Fruit fly (Drosophila melanogaster) whole organism, prepupa: ENCODE data around the gene CG8043.

Source experiments
- CG10631 ChIP-seq: fragments of 200-800 bp; sonication (Bioruptor generic); optimal IDR thresholded peaks from 2 replicates; lab custom pipeline; 2016; ENCODE audit warnings: missing biosample characterization, missing genetic modification characterization
- CG10669 ChIP-seq: fragments of 200-800 bp; sonication (Bioruptor generic); optimal IDR thresholded peaks from 3 replicates; lab custom pipeline; 2018; ENCODE audit warnings: missing biosample characterization, mild to moderate bottlenecking, missing genetic modification characterization, moderate library complexity
- CG11294 ChIP-seq: fragments of 200-800 bp; sonication (Bioruptor generic); IDR thresholded peaks from 2 replicates; pipeline ENCODE4 v1.3.6; 2022; ENCODE audit warnings: missing biosample characterization, missing genetic modification characterization
- CG11762 ChIP-seq: fragments of 200-800 bp; sonication (Bioruptor generic); optimal IDR thresholded peaks from 3 replicates; lab custom pipeline; 2016; ENCODE audit warnings: missing biosample characterization, missing genetic modification characterization; ENCODE audit not compliant: insufficient read depth
- CG11902 ChIP-seq: fragments of 200-800 bp; sonication (Bioruptor generic); optimal IDR thresholded peaks from 3 replicates; lab custom pipeline; 2016; ENCODE audit warnings: missing biosample characterization, missing genetic modification characterization
- CG15336 ChIP-seq: fragments of 200-800 bp; sonication (Bioruptor generic); IDR thresholded peaks from 2 replicates; pipeline ENCODE4 v1.3.6; 2022; ENCODE audit warnings: missing biosample characterization, missing genetic modification characterization
- CG1621 ChIP-seq: fragments of 200-800 bp; sonication (Bioruptor generic); optimal IDR thresholded peaks from 3 replicates; lab custom pipeline; 2018; ENCODE audit warnings: missing biosample characterization, mild to moderate bottlenecking, missing genetic modification characterization
- CG16779 ChIP-seq: fragments of 200-800 bp; sonication (Bioruptor generic); optimal IDR thresholded peaks from 3 replicates; lab custom pipeline; 2017; ENCODE audit warnings: missing biosample characterization, mild to moderate bottlenecking, missing genetic modification characterization
- CG3032 ChIP-seq: fragments of 200-800 bp; optimal IDR thresholded peaks from 2 replicates; lab custom pipeline; 2019; ENCODE audit warnings: missing biosample characterization, mild to moderate bottlenecking, missing genetic modification characterization, moderate library complexity
- CG31627 ChIP-seq: fragments of 200-800 bp; sonication (Bioruptor generic); optimal IDR thresholded peaks from 3 replicates; lab custom pipeline; 2016; ENCODE audit warnings: missing biosample characterization, missing genetic modification characterization
- CG32006 ChIP-seq: fragments of 200-800 bp; sonication (Bioruptor generic); optimal IDR thresholded peaks from 3 replicates; lab custom pipeline; 2017; ENCODE audit warnings: missing biosample characterization, mild to moderate bottlenecking, missing genetic modification characterization
- CG34406 ChIP-seq: fragments of 200-800 bp; sonication (Bioruptor generic); optimal IDR thresholded peaks from 3 replicates; lab custom pipeline; 2016; ENCODE audit warnings: missing biosample characterization, missing genetic modification characterization
- CG3919 ChIP-seq: fragments of 200-800 bp; sonication (Bioruptor generic); optimal IDR thresholded peaks from 3 replicates; lab custom pipeline; 2016; ENCODE audit warnings: missing biosample characterization, missing genetic modification characterization
- CG6163 ChIP-seq: fragments of 200-800 bp; sonication (Bioruptor generic); IDR thresholded peaks from 3 replicates; pipeline ENCODE4 v1.3.6; 2022; ENCODE audit warnings: missing biosample characterization, missing genetic modification characterization
- CG6276 ChIP-seq: fragments of 200-800 bp; sonication (Bioruptor generic); optimal IDR thresholded peaks from 2 replicates; lab custom pipeline; 2017; ENCODE audit warnings: missing biosample characterization, mild to moderate bottlenecking, missing genetic modification characterization
- CG6792 ChIP-seq: fragments of 200-800 bp; sonication (Bioruptor generic); optimal IDR thresholded peaks from 3 replicates; lab custom pipeline; 2016; ENCODE audit warnings: missing biosample characterization, missing genetic modification characterization
- CG6808 ChIP-seq: fragments of 200-800 bp; sonication (Bioruptor generic); optimal IDR thresholded peaks from 3 replicates; lab custom pipeline; 2017; ENCODE audit warnings: missing biosample characterization, missing genetic modification characterization, mild to moderate bottlenecking, moderate library complexity, missing genetic modification reagents
- CG8319 ChIP-seq: fragments of 200-800 bp; sonication (Bioruptor generic); optimal IDR thresholded peaks from 3 replicates; lab custom pipeline; 2016; ENCODE audit warnings: missing biosample characterization, missing genetic modification characterization
- CG8632 ChIP-seq: fragments of 200-800 bp; sonication (Bioruptor generic); optimal IDR thresholded peaks from 3 replicates; lab custom pipeline; 2016; ENCODE audit warnings: missing biosample characterization, missing genetic modification characterization
- Eip75B ChIP-seq: fragments of 200-800 bp; sonication (Bioruptor generic); optimal IDR thresholded peaks from 3 replicates; lab custom pipeline; 2016; ENCODE audit warnings: missing biosample characterization, missing genetic modification characterization
- Eip78C ChIP-seq: fragments of 200-800 bp; sonication (Bioruptor generic); peaks from one replicate; lab custom pipeline; 2016; ENCODE audit warnings: missing biosample characterization, missing genetic modification characterization
- Eip93F ChIP-seq: fragments of 200-800 bp; sonication (Bioruptor generic); optimal IDR thresholded peaks from 2 replicates; lab custom pipeline; 2016; ENCODE audit warnings: missing biosample characterization, mild to moderate bottlenecking, missing genetic modification characterization
- Ets21C ChIP-seq: fragments of 200-800 bp; sonication (Bioruptor generic); optimal IDR thresholded peaks from 3 replicates; lab custom pipeline; 2016; ENCODE audit warnings: missing biosample characterization, missing genetic modification characterization
- Ets96B ChIP-seq: fragments of 200-800 bp; optimal IDR thresholded peaks from 2 replicates; lab custom pipeline; 2019; ENCODE audit warnings: missing biosample characterization, mild to moderate bottlenecking, missing genetic modification characterization, moderate library complexity
- Gug ChIP-seq: fragments of 200-800 bp; sonication (Bioruptor generic); IDR thresholded peaks from 2 replicates; pipeline ENCODE4 v1.3.6; 2022; ENCODE audit warnings: missing biosample characterization, missing genetic modification characterization
- Hr38 ChIP-seq: sonication (Bioruptor generic); optimal IDR thresholded peaks from 2 replicates; lab custom pipeline; 2016; ENCODE audit warnings: missing biosample characterization, missing genetic modification characterization
- Hr39 ChIP-seq: fragments of 200-800 bp; sonication (Bioruptor generic); optimal IDR thresholded peaks from 2 replicates; lab custom pipeline; 2016; ENCODE audit warnings: missing biosample characterization, missing genetic modification characterization
- Lpt ChIP-seq: fragments of 200-800 bp; sonication (Bioruptor generic); optimal IDR thresholded peaks from 3 replicates; lab custom pipeline; 2016; ENCODE audit warnings: missing biosample characterization, missing genetic modification characterization
- Met ChIP-seq: fragments of 200-800 bp; sonication (Bioruptor generic); optimal IDR thresholded peaks from 3 replicates; lab custom pipeline; 2016; ENCODE audit warnings: missing biosample characterization, missing genetic modification characterization
- OdsH ChIP-seq: fragments of 200-800 bp; sonication (Bioruptor generic); optimal IDR thresholded peaks from 3 replicates; lab custom pipeline; 2016; ENCODE audit warnings: missing biosample characterization, missing genetic modification characterization
- Smox ChIP-seq: fragments of 200-800 bp; sonication (Bioruptor generic); optimal IDR thresholded peaks from 3 replicates; lab custom pipeline; 2016; ENCODE audit warnings: missing biosample characterization, missing genetic modification characterization
- Sox102F ChIP-seq: fragments of 200-800 bp; sonication (Bioruptor generic); optimal IDR thresholded peaks from 2 replicates; lab custom pipeline; 2016; ENCODE audit warnings: missing biosample characterization, mild to moderate bottlenecking, missing genetic modification characterization
- Sox14 ChIP-seq: fragments of 200-800 bp; sonication (Bioruptor generic); optimal IDR thresholded peaks from 3 replicates; lab custom pipeline; 2016; ENCODE audit warnings: missing biosample characterization, missing genetic modification characterization
- Sox15 ChIP-seq: fragments of 200-800 bp; sonication (Bioruptor generic); optimal IDR thresholded peaks from 3 replicates; lab custom pipeline; 2016; ENCODE audit warnings: missing biosample characterization, missing genetic modification characterization
- achi ChIP-seq: fragments of 200-800 bp; sonication (Bioruptor generic); optimal IDR thresholded peaks from 3 replicates; lab custom pipeline; 2016; ENCODE audit warnings: missing biosample characterization, missing genetic modification characterization
- acj6 ChIP-seq: fragments of 200-800 bp; sonication (Bioruptor generic); optimal IDR thresholded peaks from 3 replicates; lab custom pipeline; 2016; ENCODE audit warnings: missing biosample characterization, missing genetic modification characterization
- cyc ChIP-seq: fragments of 200-800 bp; sonication (Bioruptor generic); optimal IDR thresholded peaks from 3 replicates; lab custom pipeline; 2016; ENCODE audit warnings: missing biosample characterization, missing genetic modification characterization
- dac ChIP-seq: fragments of 200-800 bp; sonication (Bioruptor generic); optimal IDR thresholded peaks from 2 replicates; lab custom pipeline; 2017; ENCODE audit warnings: missing biosample characterization, mild to moderate bottlenecking, missing genetic modification characterization
- dsx ChIP-seq: fragments of 200-800 bp; optimal IDR thresholded peaks from 3 replicates; lab custom pipeline; 2019; ENCODE audit warnings: missing biosample characterization, mild to moderate bottlenecking, missing genetic modification characterization, moderate library complexity; ENCODE audit not compliant: poor library complexity, severe bottlenecking
- eg ChIP-seq: fragments of 200-800 bp; sonication (Bioruptor generic); IDR thresholded peaks from 3 replicates; pipeline ENCODE4 v1.3.6; 2022; ENCODE audit warnings: missing biosample characterization, missing genetic modification characterization
- esn ChIP-seq: fragments of 200-800 bp; sonication (Bioruptor generic); optimal IDR thresholded peaks from 2 replicates; lab custom pipeline; 2016; ENCODE audit warnings: missing biosample characterization, mild to moderate bottlenecking, missing genetic modification characterization, moderate library complexity
- fd59A ChIP-seq: fragments of 200-800 bp; sonication (Bioruptor generic); optimal IDR thresholded peaks from 2 replicates; lab custom pipeline; 2017; ENCODE audit warnings: missing biosample characterization, mild to moderate bottlenecking, missing genetic modification characterization, missing genetic modification reagents
- fd85E ChIP-seq: fragments of 200-800 bp; sonication (Bioruptor generic); optimal IDR thresholded peaks from 3 replicates; lab custom pipeline; 2016; ENCODE audit warnings: missing biosample characterization, missing genetic modification characterization
- fkh ChIP-seq: fragments of 200-800 bp; sonication (Bioruptor generic); optimal IDR thresholded peaks from 3 replicates; lab custom pipeline; 2017; ENCODE audit warnings: missing biosample characterization, mild to moderate bottlenecking, missing genetic modification characterization, moderate library complexity
- lz ChIP-seq: fragments of 200-800 bp; sonication (Bioruptor generic); optimal IDR thresholded peaks from 3 replicates; lab custom pipeline; 2016; ENCODE audit warnings: missing biosample characterization, missing genetic modification characterization
- net ChIP-seq: fragments of 200-800 bp; sonication (Bioruptor generic); optimal IDR thresholded peaks from 3 replicates; lab custom pipeline; 2016; ENCODE audit warnings: missing biosample characterization, missing genetic modification characterization
- pdm3 ChIP-seq: fragments of 200-800 bp; sonication (Bioruptor generic); optimal IDR thresholded peaks from 3 replicates; lab custom pipeline; 2016; ENCODE audit warnings: missing biosample characterization, missing genetic modification characterization
- spab ChIP-seq: fragments of 200-800 bp; sonication (Bioruptor generic); optimal IDR thresholded peaks from 2 replicates; lab custom pipeline; 2017; ENCODE audit warnings: missing biosample characterization, mild to moderate bottlenecking, missing genetic modification characterization, missing genetic modification reagents
- ss ChIP-seq, 2 experiments: fragments of 200-800 bp; sonication (Bioruptor generic); optimal IDR thresholded peaks; 2 replicates in 1 of 2; 3 replicates in 1 of 2; lab custom pipeline; 2017 to 2018; ENCODE audit warnings: mild to moderate bottlenecking in 2 of 2, missing biosample characterization in 2 of 2, missing genetic modification characterization in 2 of 2, moderate library complexity in 1 of 2
- svp ChIP-seq: fragments of 200-800 bp; sonication (Bioruptor generic); peaks from one replicate; lab custom pipeline; 2016; ENCODE audit warnings: missing biosample characterization, missing genetic modification characterization
- topi ChIP-seq: fragments of 200-800 bp; sonication (Bioruptor generic); optimal IDR thresholded peaks from 3 replicates; lab custom pipeline; 2016; ENCODE audit warnings: missing biosample characterization, missing genetic modification characterization
- vri ChIP-seq: fragments of 200-800 bp; sonication (Bioruptor generic); optimal IDR thresholded peaks from 3 replicates; lab custom pipeline; 2016; ENCODE audit warnings: missing biosample characterization, mild to moderate bottlenecking, missing genetic modification characterization

CG8043 gene

DNA sequence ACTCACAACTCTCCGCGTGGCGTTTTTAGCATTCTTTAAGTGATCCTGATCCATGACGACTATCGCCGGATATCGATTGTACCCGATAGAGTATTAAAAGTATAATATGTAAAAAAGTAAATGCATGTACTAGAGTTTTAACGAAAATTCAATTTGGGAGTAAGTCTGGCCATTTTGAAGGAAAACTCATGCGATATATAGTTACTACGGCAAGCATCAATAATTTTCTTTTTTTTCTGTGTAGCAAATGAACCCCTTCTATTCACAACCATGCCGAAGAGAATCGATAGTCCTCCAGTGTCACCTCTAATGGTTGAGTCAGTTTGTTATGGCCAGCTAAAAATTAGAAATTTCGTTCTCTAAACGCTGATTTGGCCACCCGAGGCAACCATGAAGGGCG lies 24.0 kb upstream of the CG8043 start, which contains the start of the genes Sys1 and Dhod:
Sys1 (plus strand) TSS at position 91 of the 400 bp plus-strand sequence.
Dhod (minus strand) TSS at position 186 of the 400 bp plus-strand sequence.
- TF ChIP-seq CG8632 (GFP tag; lab: Kevin White, UChicago) (peak; percentile 45), Sox14 (GFP tag; lab: Kevin White, UChicago) (peak; percentile 85), CG1621 (tag; lab: Kevin White, UChicago) (peak; percentile 29), Met (GFP tag; lab: Kevin White, UChicago) (peak; percentile 79), CG32006 (GFP tag; lab: Kevin White, UChicago) (peak; percentile 70), CG11762 (GFP tag; lab: Kevin White, UChicago) (peak; percentile 37), net (GFP tag; lab: Kevin White, UChicago) (peak; percentile 61), CG3919 (GFP tag; lab: Kevin White, UChicago) (peak; percentile 81), Hr39 (GFP tag; lab: Kevin White, UChicago) (peak; percentile 86), CG34406 (GFP tag; lab: Kevin White, UChicago) (peak; percentile 63), CG31627 (peak; percentile 84), CG10669 (GFP tag; lab: Kevin White, UChicago) (peak; percentile 39), Ets21C (GFP tag; lab: Kevin White, UChicago) (peak; percentile 79), CG10631 (GFP tag; lab: Kevin White, UChicago) (peak; percentile 81), CG15336 (peak; percentile 64), CG8319 (peak; percentile 74), fd85E (no peak), fd59A (no peak), fkh (GFP tag; lab: Kevin White, UChicago) (no peak), CG6276 (GFP tag; lab: Kevin White, UChicago) (no peak), CG6163 (GFP tag; lab: Robert Waterston, UW) (peak; percentile 69; the same call in 2 of the 3 replicates), dsx (GFP tag; lab: Kevin White, UChicago) (peak; percentile 25), Gug (peak; percentile 67), CG6808 (GFP tag; lab: Kevin White, UChicago) (peak; percentile 15), pdm3 (GFP tag; lab: Kevin White, UChicago) (peak; percentile 85), Hr38 (peak; percentile 77), Eip93F (GFP tag; lab: Kevin White, UChicago) (no peak), CG11294 (GFP tag; lab: Robert Waterston, UW) (peak; percentile 53; the same call in 1 of the 2 replicates), OdsH (peak; percentile 82), Ets96B (tag; lab: Kevin White, UChicago) (peak; percentile 54), svp (GFP tag; lab: Kevin White, UChicago) (peak; percentile 94), topi (peak; percentile 79), Smox (GFP tag; lab: Kevin White, UChicago) (peak; percentile 81), cyc (GFP tag; lab: Kevin White, UChicago) (peak; percentile 82), ss (GFP tag; optimal IDR thresholded peaks at IDR 0.05; lab: Kevin White, UChicago) (peak in 1 of 2 experiments; percentile 15), acj6 (GFP tag; lab: Kevin White, UChicago) (peak; percentile 77), spab (no peak), CG6792 (GFP tag; lab: Kevin White, UChicago) (peak; percentile 65), CG16779 (tag; lab: Kevin White, UChicago) (no peak), vri (GFP tag; lab: Kevin White, UChicago) (peak; percentile 59), Eip75B (peak; percentile 75), esn (GFP tag; lab: Kevin White, UChicago) (peak; percentile 85), Eip78C (GFP tag; lab: Kevin White, UChicago) (peak; percentile 89), eg (GFP tag; lab: Robert Waterston, UW) (peak; percentile 73; the same call in 2 of the 3 replicates), CG11902 (GFP tag; lab: Kevin White, UChicago) (peak; percentile 64), achi (GFP tag; lab: Kevin White, UChicago) (peak; percentile 73), Lpt (peak; percentile 44), Sox102F (GFP tag; lab: Kevin White, UChicago) (peak; percentile 81), Sox15 (GFP tag; lab: Kevin White, UChicago) (peak; percentile 65), CG3032 (peak; percentile 53), dac (GFP tag; lab: Kevin White, UChicago) (peak; percentile 20), lz (GFP tag; lab: Kevin White, UChicago) (peak; percentile 81)
